Fruit fly (Drosophila melanogaster) S2 (cell line): ENCODE results near the gene Cpr73D.
A peak's percentile ranks its signal among the peaks of the same experiment; 100 is the strongest.

ENCODE experiments used
- CG8478 ChIP-seq: fragments of >200 bp; optimal IDR thresholded peaks from 2 replicates; lab custom pipeline; 2018
- CTCF ChIP-seq, 2 experiments: fragments of >200 bp; optimal IDR thresholded peaks; 2 replicates each; lab custom pipeline; 2018

Gene Cpr73D

dm6 chr3L:16914113-16914512 lies 43.4 kb downstream of the Cpr73D start:
- TF ChIP-seq CTCF (optimal IDR thresholded peaks at IDR 0.05; lab: Kevin White, UChicago) = no peak
- TF ChIP-seq CG8478 (lab: Kevin White, UChicago) = no peak

dm6 chr3L:16910466-16910865 lies 47.0 kb downstream of the Cpr73D start:
- TF ChIP-seq CG8478 (lab: Kevin White, UChicago) (no peak), CTCF (optimal IDR thresholded peaks at IDR 0.05; lab: Kevin White, UChicago) (no peak)

dm6 chr3L:16896408-16896807 lies 61.1 kb downstream of the Cpr73D start:
- TF ChIP-seq CG8478 (lab: Kevin White, UChicago) = no peak
- peak; percentile 75 to 76 for TF ChIP-seq CTCF (optimal IDR thresholded peaks at IDR 0.05; lab: Kevin White, UChicago)

DNA sequence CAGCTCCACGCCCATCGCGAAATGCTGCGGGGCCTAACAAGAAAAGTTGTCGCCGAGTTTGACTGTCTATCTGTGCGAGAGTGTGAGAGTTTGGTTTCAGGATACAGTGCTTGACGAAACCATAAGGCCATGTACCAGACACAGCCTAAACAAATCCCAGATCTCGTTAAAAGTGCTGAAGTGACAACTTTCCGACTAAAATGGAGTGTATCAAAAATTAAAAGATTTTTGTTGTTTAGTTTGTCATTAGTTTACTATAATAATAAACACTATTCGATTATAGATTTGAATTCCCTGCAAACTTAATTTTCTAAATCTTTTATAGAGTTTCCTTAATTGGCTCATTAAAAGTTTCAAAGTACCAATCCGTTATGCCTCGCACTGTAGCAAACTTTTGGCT lies 63.8 kb downstream of the Cpr73D start:
- TF ChIP-seq CG8478 (lab: Kevin White, UChicago) (no peak), CTCF (optimal IDR thresholded peaks at IDR 0.05; lab: Kevin White, UChicago) (no peak)

dm6 chr3L:16892728-16893271 lies 64.7 kb downstream of the Cpr73D start:
- no peak for TF ChIP-seq CTCF (optimal IDR thresholded peaks at IDR 0.05; lab: Kevin White, UChicago)
- no peak for TF ChIP-seq CG8478 (lab: Kevin White, UChicago)

- TF ChIP-seq CTCF (optimal IDR thresholded peaks at IDR 0.05; lab: Kevin White, UChicago) (no peak), CG8478 (lab: Kevin White, UChicago) (no peak)
Measured at dm6 chr3L:16891914-16892313, 65.6 kb downstream of the Cpr73D start.

dm6 chr3L:16890650-16891336 lies 66.7 kb downstream of the Cpr73D start:
- TF ChIP-seq CTCF (optimal IDR thresholded peaks at IDR 0.05; lab: Kevin White, UChicago) (no peak), CG8478 (lab: Kevin White, UChicago) (no peak)

dm6 chr3L:16889545-16889944 lies 67.9 kb downstream of the Cpr73D start:
- TF ChIP-seq CG8478 (lab: Kevin White, UChicago) (no peak), CTCF (optimal IDR thresholded peaks at IDR 0.05; lab: Kevin White, UChicago) (no peak)
